Worm (Caenorhabditis elegans): ENCODE data around the gene F25G6.1.

The F25G6.1 gene

DNA sequence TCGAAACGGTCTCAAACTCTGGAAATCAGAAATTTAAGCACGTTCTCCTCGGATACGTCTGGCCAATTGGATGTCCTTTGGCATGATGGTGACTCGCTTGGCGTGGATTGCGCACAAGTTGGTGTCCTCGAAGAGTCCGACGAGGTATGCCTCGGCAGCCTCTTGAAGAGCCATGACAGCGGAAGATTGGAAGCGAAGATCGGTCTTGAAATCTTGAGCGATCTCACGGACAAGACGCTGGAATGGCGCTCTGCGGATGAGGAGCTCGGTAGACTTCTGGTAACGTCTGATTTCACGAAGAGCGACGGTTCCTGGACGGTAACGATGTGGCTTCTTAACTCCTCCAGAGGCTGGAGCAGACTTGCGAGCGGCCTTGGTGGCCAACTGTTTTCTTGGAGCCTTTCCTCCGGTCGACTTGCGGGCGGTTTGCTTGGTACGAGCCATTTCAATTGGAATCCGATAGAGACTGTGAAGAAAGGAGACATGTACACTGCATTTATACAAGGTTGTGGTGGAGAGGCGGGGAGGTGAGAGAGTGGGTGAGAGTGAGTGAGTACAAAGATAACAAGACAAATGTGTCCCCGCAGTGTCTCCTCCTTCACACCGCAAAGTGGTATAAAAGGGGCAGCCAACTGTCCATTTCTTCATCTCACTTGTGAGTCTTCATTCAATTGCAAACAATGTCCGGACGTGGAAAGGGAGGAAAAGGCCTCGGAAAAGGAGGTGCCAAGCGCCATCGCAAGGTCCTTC is 40.2 kb upstream of the F25G6.1 start, which contains the start of the genes his-6 and his-5 (continued):
- TF ChIP-seq aha-1 (tag) (peak; percentile 4), F10B5.3 (tag; optimal IDR thresholded peaks at IDR 0.05) (peak; percentile 60), nhr-42 (GFP tag; IDR thresholded peaks at IDR 0.05) (peak; percentile 80), lin-1 (GFP tag; IDR thresholded peaks at IDR 0.05) (0 out of 2 replicates have a peak, but pooled peaks have one; percentile 16)

DNA sequence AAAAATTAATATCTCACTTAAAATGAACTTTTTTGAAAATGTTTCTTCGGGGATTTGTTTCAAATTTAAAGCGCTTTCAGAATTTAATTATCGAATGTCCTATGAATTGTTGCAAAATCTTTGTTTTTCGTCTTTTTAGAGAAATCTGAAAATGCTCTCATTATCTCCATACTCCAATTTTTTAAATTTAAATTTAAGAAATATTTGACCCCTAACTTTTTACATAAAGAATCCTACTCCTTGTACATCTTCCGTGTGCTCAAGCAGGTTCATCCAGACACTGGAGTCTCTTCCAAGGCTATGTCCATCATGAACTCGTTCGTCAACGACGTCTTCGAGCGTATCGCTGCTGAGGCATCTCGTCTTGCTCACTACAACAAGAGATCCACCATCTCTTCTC is 38.6 kb upstream of the F25G6.1 start, which contains the start of gene his-39:
his-39 (plus strand) TSS at position 301 of the 400 bp plus-strand sequence.
- TF ChIP-seq saeg-2 (GFP tag; IDR thresholded peaks at IDR 0.05), result no peak

ce11 chrV:8537031-8537430 is 37.8 kb upstream of the F25G6.1 start, which contains the start of gene otpl-4:
Gene otpl-4, plus strand, starts transcription at chrV:8537331.
- TF ChIP-seq ctbp-1 (GFP tag; IDR thresholded peaks at IDR 0.05) (no peak), unc-62 (GFP tag; optimal IDR thresholded peaks at IDR 0.05 in 1 of 2) (no peak), unc-62 (tag; optimal IDR thresholded peaks at IDR 0.05) (no peak), ceh-32 (tag; optimal IDR thresholded peaks at IDR 0.05; ENCODE audit: poor library complexity) (no peak), hmg-1.1 (GFP tag; IDR thresholded peaks at IDR 0.05) (no peak), zag-1 (tag; optimal IDR thresholded peaks at IDR 0.05) (no peak), zip-11 (GFP tag; IDR thresholded peaks at IDR 0.05) (no peak), T20F7.1 (GFP tag; optimal IDR thresholded peaks at IDR 0.05) (no peak), zfp-3 (GFP tag; conservative IDR thresholded peaks at IDR 0.05) (no peak), ztf-11 (tag; optimal IDR thresholded peaks at IDR 0.05) (no peak), pqm-1 (tag; optimal IDR thresholded peaks at IDR 0.05) (no peak), lin-1 (GFP tag; IDR thresholded peaks at IDR 0.05) (no peak), Y75B8A.6 (GFP tag; IDR thresholded peaks at IDR 0.05) (no peak), lin-39 (tag; optimal IDR thresholded peaks at IDR 0.05) (no peak), unc-39 (tag; optimal IDR thresholded peaks at IDR 0.05) (no peak), mxl-2 (GFP tag; conservative IDR thresholded peaks at IDR 0.05) (no peak), hlh-11 (tag; optimal IDR thresholded peaks at IDR 0.05) (no peak), daf-16 (GFP tag; optimal IDR thresholded peaks at IDR 0.05) (no peak), daf-16 (tag; optimal IDR thresholded peaks at IDR 0.05) (no peak)

DNA sequence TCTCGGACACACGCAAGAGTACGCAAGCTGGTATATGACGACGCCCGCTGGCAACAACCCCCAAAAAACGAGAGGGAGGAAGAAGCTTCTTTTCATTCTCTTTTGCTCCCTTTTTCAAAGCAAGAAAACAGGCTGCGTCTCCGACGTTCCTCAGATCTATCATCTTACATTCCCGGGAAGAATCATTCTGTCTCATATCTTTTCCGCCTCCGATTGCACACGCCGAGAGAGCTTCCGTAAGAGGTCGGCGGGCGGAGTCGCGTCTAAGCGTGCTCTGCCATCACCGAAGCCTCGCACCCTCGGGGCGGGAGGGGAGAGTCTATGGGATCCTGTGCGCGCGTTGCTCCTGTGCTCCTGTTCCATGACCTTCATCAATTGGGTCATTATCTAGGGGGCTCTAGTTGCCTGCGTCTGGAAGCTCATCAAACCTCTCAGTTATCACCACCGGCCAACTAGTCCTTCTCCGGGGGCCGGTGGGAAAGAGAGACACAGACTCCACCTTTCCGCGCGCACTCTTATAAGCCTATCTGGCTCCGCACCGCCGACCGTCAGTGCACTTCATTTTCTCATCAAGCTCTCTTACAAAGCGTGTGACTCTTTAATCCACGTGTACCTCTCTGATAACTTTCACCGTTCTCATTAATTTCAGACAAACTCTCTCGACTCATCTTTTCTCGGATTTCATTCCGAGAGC is 29.2 kb upstream of the F25G6.1 start, which contains the start of the genes slc-17.8 and asns-1:
slc-17.8 (minus strand) TSS at position 51 of the 694 bp plus-strand sequence.
asns-1 (plus strand) TSS at position 644 of the 694 bp plus-strand sequence.
- no peak for TF ChIP-seq zfp-3 (GFP tag; conservative IDR thresholded peaks at IDR 0.05)
- no peak for TF ChIP-seq egl-43 (GFP tag; IDR thresholded peaks at IDR 0.05)
- peak; percentile 90 for TF ChIP-seq set-16 (GFP tag; IDR thresholded peaks at IDR 0.05)
- no peak for TF ChIP-seq dmd-6 (GFP tag; IDR thresholded peaks at IDR 0.05)

ce11 chrV:8548989-8549388 is 25.9 kb upstream of the F25G6.1 start, which contains the start of gene stdh-4:
Gene stdh-4, plus strand, starts transcription at chrV:8549289.
- TF ChIP-seq sdz-12 (GFP tag; optimal IDR thresholded peaks at IDR 0.05) (no peak), mep-1 (tag; optimal IDR thresholded peaks at IDR 0.05) (no peak), tag-97 (GFP tag; IDR thresholded peaks at IDR 0.05) (no peak), madf-9 (GFP tag; conservative IDR thresholded peaks at IDR 0.05) (no peak), cey-2 (tag; optimal IDR thresholded peaks at IDR 0.05; ENCODE audit: borderline replicate concordance, insufficient read depth) (no peak), saeg-2 (GFP tag; IDR thresholded peaks at IDR 0.05) (no peak), dmd-6 (GFP tag; IDR thresholded peaks at IDR 0.05) (0 out of 2 replicates have a peak, but pooled peaks have one; percentile 13), lin-13 (GFP tag; optimal IDR thresholded peaks at IDR 0.05) (no peak)
